Fruit fly (Drosophila melanogaster) whole organism, prepupa: ENCODE measurements around the gene CG6729.

Source experiments
- CG11902 ChIP-seq: fragments of 200-800 bp; sonication (Bioruptor generic); optimal IDR thresholded peaks from 3 replicates; lab custom pipeline; 2016; ENCODE audit warnings: missing biosample characterization, missing genetic modification characterization
- CG31627 ChIP-seq: fragments of 200-800 bp; sonication (Bioruptor generic); optimal IDR thresholded peaks from 3 replicates; lab custom pipeline; 2016; ENCODE audit warnings: missing biosample characterization, missing genetic modification characterization
- CG34406 ChIP-seq: fragments of 200-800 bp; sonication (Bioruptor generic); optimal IDR thresholded peaks from 3 replicates; lab custom pipeline; 2016; ENCODE audit warnings: missing biosample characterization, missing genetic modification characterization
- CG6854 ChIP-seq: fragments of 200-800 bp; sonication (Bioruptor generic); optimal IDR thresholded peaks from 2 replicates; lab custom pipeline; 2017; ENCODE audit warnings: missing biosample characterization, mild to moderate bottlenecking, missing genetic modification characterization
- CG8632 ChIP-seq: fragments of 200-800 bp; sonication (Bioruptor generic); optimal IDR thresholded peaks from 3 replicates; lab custom pipeline; 2016; ENCODE audit warnings: missing biosample characterization, missing genetic modification characterization
- Ets96B ChIP-seq: fragments of 200-800 bp; optimal IDR thresholded peaks from 2 replicates; lab custom pipeline; 2019; ENCODE audit warnings: missing biosample characterization, mild to moderate bottlenecking, missing genetic modification characterization, moderate library complexity
- Sox102F ChIP-seq: fragments of 200-800 bp; sonication (Bioruptor generic); optimal IDR thresholded peaks from 2 replicates; lab custom pipeline; 2016; ENCODE audit warnings: missing biosample characterization, mild to moderate bottlenecking, missing genetic modification characterization
- acj6 ChIP-seq: fragments of 200-800 bp; sonication (Bioruptor generic); optimal IDR thresholded peaks from 3 replicates; lab custom pipeline; 2016; ENCODE audit warnings: missing biosample characterization, missing genetic modification characterization
- dsx ChIP-seq: fragments of 200-800 bp; optimal IDR thresholded peaks from 3 replicates; lab custom pipeline; 2019; ENCODE audit warnings: missing biosample characterization, mild to moderate bottlenecking, missing genetic modification characterization, moderate library complexity; ENCODE audit not compliant: poor library complexity, severe bottlenecking
- eg ChIP-seq: fragments of 200-800 bp; sonication (Bioruptor generic); IDR thresholded peaks from 3 replicates; pipeline ENCODE4 v1.3.6; 2022; ENCODE audit warnings: missing biosample characterization, missing genetic modification characterization
- lz ChIP-seq: fragments of 200-800 bp; sonication (Bioruptor generic); optimal IDR thresholded peaks from 3 replicates; lab custom pipeline; 2016; ENCODE audit warnings: missing biosample characterization, missing genetic modification characterization

DNA sequence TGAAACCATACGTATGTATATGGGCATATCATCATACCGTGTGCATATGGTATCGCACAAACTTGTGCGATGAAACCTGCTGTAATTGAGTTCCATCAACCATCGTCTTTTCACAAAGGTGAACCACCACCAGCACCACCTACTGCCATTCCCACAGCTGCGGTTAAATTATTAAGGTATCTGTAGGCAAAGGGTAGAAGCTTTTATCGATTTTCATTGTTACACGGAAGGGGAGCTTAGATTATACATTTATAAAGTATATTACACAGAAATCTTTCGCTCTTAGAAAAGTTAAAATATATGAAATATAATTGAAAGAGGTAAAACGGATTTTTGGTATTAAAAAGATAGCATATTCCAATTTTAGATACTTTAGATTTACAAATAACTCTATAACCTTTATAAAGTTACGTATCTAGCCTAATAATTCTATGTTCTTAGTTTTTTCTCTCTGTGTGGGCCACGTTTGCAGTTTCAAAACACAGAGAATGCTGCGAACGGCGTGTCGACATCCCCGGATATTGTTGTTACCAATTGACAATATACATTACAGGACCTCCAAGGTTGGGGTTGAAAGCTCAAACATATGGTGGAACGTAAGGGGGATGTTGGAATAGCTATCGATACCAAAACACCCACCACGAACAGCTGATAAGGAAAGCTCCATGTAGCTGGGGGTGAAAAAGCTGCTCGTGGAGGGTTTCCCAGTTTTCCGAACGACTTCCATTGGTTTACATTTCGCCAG is 16.9 kb upstream of the CG6729 start, which contains the start of gene CG6495:
- TF ChIP-seq CG6854 (GFP tag; lab: Kevin White, UChicago) (no peak), CG31627 (no peak), eg (GFP tag; lab: Robert Waterston, UW) (no peak), CG11902 (GFP tag; lab: Kevin White, UChicago) (no peak), Ets96B (peak; percentile 46), Sox102F (GFP tag; lab: Kevin White, UChicago) (no peak), acj6 (GFP tag; lab: Kevin White, UChicago) (peak; percentile 36), CG8632 (GFP tag; lab: Kevin White, UChicago) (peak; percentile 3), CG34406 (GFP tag; lab: Kevin White, UChicago) (peak; percentile 2), lz (no peak), dsx (GFP tag; lab: Kevin White, UChicago) (peak; percentile 29)
